Worm (Caenorhabditis elegans) whole organism, L4 larva: ENCODE results near the gene bgnt-1.1.

Source experiments
- F10B5.3 ChIP-seq: sonication (generic microtip); optimal IDR thresholded peaks from 2 replicates; lab custom pipeline; 2016; ENCODE audit warnings: mild to moderate bottlenecking, missing genetic modification characterization, missing compliant biosample characterization
- F26F4.8 ChIP-seq: fragments of 200-800 bp; sonication (Bioruptor generic); conservative IDR thresholded peaks from 2 replicates; pipeline ENCODE4 v1.3.6; 2022; ENCODE audit warnings: missing genetic modification characterization, missing compliant biosample characterization
- F37D6.2 ChIP-seq: sonication (generic microtip); optimal IDR thresholded peaks from 2 replicates; lab custom pipeline; 2016; ENCODE audit warnings: mild to moderate bottlenecking, missing genetic modification characterization, missing compliant biosample characterization
- F49E8.2 ChIP-seq: sonication (generic microtip); optimal IDR thresholded peaks from 2 replicates; lab custom pipeline; 2016; ENCODE audit warnings: missing compliant biosample characterization, mild to moderate bottlenecking, missing genetic modification characterization, borderline replicate concordance
- T26A8.4 ChIP-seq: fragments of 200-800 bp; sonication (Bioruptor generic); IDR thresholded peaks from 2 replicates; pipeline ENCODE4 v1.3.6; 2022; ENCODE audit warnings: missing genetic modification characterization, missing compliant biosample characterization
- Y5F2A.4 ChIP-seq: fragments of 200-800 bp; sonication (Bioruptor generic); optimal IDR thresholded peaks from 2 replicates; lab custom pipeline; 2018; ENCODE audit warnings: mild to moderate bottlenecking, missing genetic modification characterization, missing compliant biosample characterization
- aly-2 ChIP-seq: sonication (generic microtip); optimal IDR thresholded peaks from 2 replicates; lab custom pipeline; 2018; ENCODE audit warnings: missing biosample characterization, missing genetic modification characterization
- ceh-20 ChIP-seq: fragments of 200-800 bp; sonication (Bioruptor generic); IDR thresholded peaks from 2 replicates; pipeline ENCODE4 v1.3.6; 2022; ENCODE audit warnings: missing genetic modification reagents, missing genetic modification characterization, missing compliant biosample characterization
- ceh-44 ChIP-seq: fragments of 200-800 bp; sonication (Bioruptor generic); IDR thresholded peaks from 2 replicates; pipeline ENCODE4 v1.3.6; 2022; ENCODE audit warnings: missing genetic modification reagents, missing genetic modification characterization, missing compliant biosample characterization
- cey-2 ChIP-seq: sonication (generic microtip); optimal IDR thresholded peaks from 3 replicates; lab custom pipeline; 2017; ENCODE audit warnings: missing genetic modification characterization, mild to moderate bottlenecking, missing compliant biosample characterization, antibody characterized with exemption, borderline replicate concordance; ENCODE audit not compliant: insufficient read depth
- daf-12 ChIP-seq: fragments of 150-350 bp; optimal IDR thresholded peaks from 2 replicates; lab custom pipeline; 2014; ENCODE audit warnings: missing biosample characterization, missing genetic modification reagents, missing genetic modification characterization
- daf-16 ChIP-seq, 3 experiments: sonication (generic microtip); optimal IDR thresholded peaks; 2 replicates each; lab custom pipeline; 2016 to 2017; ENCODE audit warnings: missing genetic modification characterization in 3 of 3, missing genetic modification reagents in 3 of 3, mild to moderate bottlenecking in 2 of 3, missing compliant biosample characterization in 2 of 3, missing biosample characterization in 1 of 3, moderate library complexity in 1 of 3
- daf-19 ChIP-seq: fragments of 200-800 bp; sonication (Bioruptor generic); conservative IDR thresholded peaks from 2 replicates; pipeline ENCODE4 v1.3.6; 2022; ENCODE audit warnings: missing genetic modification characterization, missing compliant biosample characterization
- daf-8 ChIP-seq: fragments of 200-800 bp; sonication (Bioruptor generic); IDR thresholded peaks from 2 replicates; pipeline ENCODE4 v1.3.6; 2022; ENCODE audit warnings: missing genetic modification characterization, missing compliant biosample characterization
- dmd-9 ChIP-seq: fragments of 200-800 bp; sonication (Bioruptor generic); IDR thresholded peaks from 2 replicates; pipeline ENCODE4 v1.3.6; 2022; ENCODE audit warnings: missing genetic modification reagents, missing genetic modification characterization, missing compliant biosample characterization
- dpl-1 ChIP-seq: fragments of 150-350 bp; optimal IDR thresholded peaks from 2 replicates; lab custom pipeline; 2014; ENCODE audit warnings: missing biosample characterization, missing genetic modification reagents, missing genetic modification characterization
- dve-1 ChIP-seq: sonication (generic microtip); optimal IDR thresholded peaks from 2 replicates; lab custom pipeline; 2017; ENCODE audit warnings: antibody characterized with exemption, mild to moderate bottlenecking, missing genetic modification characterization, missing compliant biosample characterization; ENCODE audit not compliant: insufficient read depth
- egl-27 ChIP-seq: sonication (generic microtip); optimal IDR thresholded peaks from 3 replicates; lab custom pipeline; 2017; ENCODE audit warnings: missing biosample characterization, missing genetic modification reagents, missing genetic modification characterization
- gei-8 ChIP-seq: fragments of 200-800 bp; sonication (Bioruptor generic); optimal IDR thresholded peaks from 2 replicates; lab custom pipeline; 2018; ENCODE audit warnings: mild to moderate bottlenecking, missing genetic modification characterization, missing compliant biosample characterization
- hif-1 ChIP-seq, 2 experiments: sonication (generic microtip); optimal IDR thresholded peaks; 2 replicates each; lab custom pipeline; 2016 to 2017; ENCODE audit warnings: missing compliant biosample characterization in 2 of 2, missing genetic modification characterization in 2 of 2, missing genetic modification reagents in 2 of 2, missing genotype in 2 of 2, mild to moderate bottlenecking in 1 of 2
- hlh-30 ChIP-seq: sonication (generic microtip); optimal IDR thresholded peaks from 2 replicates; lab custom pipeline; 2017; ENCODE audit warnings: antibody characterized with exemption, mild to moderate bottlenecking, missing genetic modification characterization, missing compliant biosample characterization; ENCODE audit not compliant: insufficient read depth
- lim-7 ChIP-seq: fragments of 200-800 bp; sonication (Bioruptor generic); IDR thresholded peaks from 2 replicates; pipeline ENCODE4 v1.3.6; 2022; ENCODE audit warnings: missing genetic modification characterization, missing compliant biosample characterization
- lin-13 ChIP-seq: fragments of 150-350 bp; optimal IDR thresholded peaks from 2 replicates; lab custom pipeline; 2014; ENCODE audit warnings: missing biosample characterization, missing genetic modification reagents, missing genetic modification characterization
- lin-15B ChIP-seq: fragments of 150-350 bp; sonication (generic microtip); optimal IDR thresholded peaks from 3 replicates; lab custom pipeline; 2014; ENCODE audit warnings: missing biosample characterization, missing genetic modification characterization
- lin-38 ChIP-seq: fragments of 200-800 bp; sonication (Bioruptor generic); IDR thresholded peaks from 2 replicates; pipeline ENCODE4 v1.3.6; 2022; ENCODE audit warnings: missing genetic modification reagents, missing genetic modification characterization, missing compliant biosample characterization
- lir-3 ChIP-seq: sonication (generic microtip); optimal IDR thresholded peaks from 2 replicates; lab custom pipeline; 2016; ENCODE audit warnings: mild to moderate bottlenecking, missing genetic modification characterization, missing compliant biosample characterization
- lsy-2 ChIP-seq, 2 experiments: fragments of 150-350 bp in 1 of 2; sonication (generic microtip) in 1 of 2; optimal IDR thresholded peaks; 2 replicates each; lab custom pipeline; 2014 to 2017; ENCODE audit warnings: missing biosample characterization in 2 of 2, missing genetic modification characterization in 2 of 2
- madf-9 ChIP-seq: fragments of 200-800 bp; sonication (Bioruptor generic); conservative IDR thresholded peaks from 2 replicates; pipeline ENCODE4 v1.3.6; 2022; ENCODE audit warnings: missing genetic modification reagents, missing genetic modification characterization, missing compliant biosample characterization
- mes-2 ChIP-seq: sonication (generic microtip); optimal IDR thresholded peaks from 2 replicates; lab custom pipeline; 2016; ENCODE audit warnings: missing genotype, mild to moderate bottlenecking, missing genetic modification characterization, missing compliant biosample characterization; ENCODE audit not compliant: poor library complexity, severe bottlenecking
- mxl-2 ChIP-seq: fragments of 200-800 bp; sonication (Bioruptor generic); conservative IDR thresholded peaks from 2 replicates; pipeline ENCODE4 v1.3.6; 2022; ENCODE audit warnings: missing genetic modification reagents, missing genetic modification characterization, missing compliant biosample characterization
- mxl-3 ChIP-seq: fragments of 200-800 bp; sonication (Bioruptor generic); optimal IDR thresholded peaks from 2 replicates; lab custom pipeline; 2018; ENCODE audit warnings: mild to moderate bottlenecking, missing genetic modification characterization, missing compliant biosample characterization
- nhr-11 ChIP-seq: fragments of 150-350 bp; optimal IDR thresholded peaks from 2 replicates; lab custom pipeline; 2014; ENCODE audit warnings: missing biosample characterization, missing genetic modification characterization
- nhr-111 ChIP-seq: fragments of 200-800 bp; sonication (Bioruptor generic); optimal IDR thresholded peaks from 2 replicates; lab custom pipeline; 2018; ENCODE audit warnings: mild to moderate bottlenecking, missing genetic modification characterization, missing compliant biosample characterization
- nhr-237 ChIP-seq: sonication (generic microtip); optimal IDR thresholded peaks from 2 replicates; lab custom pipeline; 2017; ENCODE audit warnings: missing biosample characterization, missing genetic modification characterization
- nhr-41 ChIP-seq: fragments of 200-800 bp; sonication (Bioruptor generic); IDR thresholded peaks from 2 replicates; pipeline ENCODE4 v1.3.6; 2022; ENCODE audit warnings: missing genetic modification reagents, missing genetic modification characterization, missing compliant biosample characterization
- nhr-48 ChIP-seq: sonication (generic microtip); optimal IDR thresholded peaks from 2 replicates; lab custom pipeline; 2016; ENCODE audit warnings: mild to moderate bottlenecking, missing genetic modification characterization, missing compliant biosample characterization
- nhr-76 ChIP-seq: fragments of 150-350 bp; optimal IDR thresholded peaks from 2 replicates; lab custom pipeline; 2014; ENCODE audit warnings: missing biosample characterization, missing genetic modification characterization
- php-3 ChIP-seq: fragments of 200-800 bp; sonication (Bioruptor generic); IDR thresholded peaks from 2 replicates; pipeline ENCODE4 v1.3.6; 2022; ENCODE audit warnings: missing genetic modification reagents, missing genetic modification characterization, missing compliant biosample characterization
- pqm-1 ChIP-seq: sonication (generic microtip); optimal IDR thresholded peaks from 2 replicates; lab custom pipeline; 2017; ENCODE audit warnings: missing biosample characterization, missing genetic modification characterization
- sdz-12 ChIP-seq: fragments of 200-800 bp; sonication (Bioruptor generic); optimal IDR thresholded peaks from 2 replicates; lab custom pipeline; 2018; ENCODE audit warnings: mild to moderate bottlenecking, missing genetic modification characterization, missing compliant biosample characterization
- snpc-1.2 ChIP-seq: fragments of 200-800 bp; sonication (Bioruptor generic); IDR thresholded peaks from 2 replicates; pipeline ENCODE4 v1.3.6; 2022; ENCODE audit warnings: missing genetic modification reagents, missing genetic modification characterization, missing compliant biosample characterization
- snpc-4 ChIP-seq: fragments of 150-350 bp; optimal IDR thresholded peaks from 2 replicates; lab custom pipeline; 2014; ENCODE audit warnings: missing biosample characterization, missing genetic modification characterization
- tra-1 ChIP-seq: fragments of 200-800 bp; sonication (Bioruptor generic); IDR thresholded peaks from 2 replicates; pipeline ENCODE4 v1.3.6; 2022; ENCODE audit warnings: missing genetic modification reagents, missing genetic modification characterization, missing compliant biosample characterization
- unc-39 ChIP-seq: sonication (generic microtip); optimal IDR thresholded peaks from 2 replicates; lab custom pipeline; 2017; ENCODE audit warnings: missing biosample characterization, missing genetic modification characterization
- unc-62 ChIP-seq, 3 experiments: fragments of 150-350 bp in 1 of 3; sonication (generic microtip); optimal IDR thresholded peaks in 2 of 3; peaks in 1 of 3; 1 replicate in 1 of 3; 2 replicates in 2 of 3; lab custom pipeline; 2014 to 2017; ENCODE audit warnings: missing biosample characterization in 3 of 3, missing genetic modification characterization in 3 of 3, missing genetic modification reagents in 3 of 3, missing genotype in 1 of 3
- zip-11 ChIP-seq: fragments of 200-800 bp; sonication (Bioruptor generic); IDR thresholded peaks from 2 replicates; pipeline ENCODE4 v1.3.6; 2022; ENCODE audit warnings: missing genetic modification characterization, missing compliant biosample characterization

bgnt-1.1 gene

DNA sequence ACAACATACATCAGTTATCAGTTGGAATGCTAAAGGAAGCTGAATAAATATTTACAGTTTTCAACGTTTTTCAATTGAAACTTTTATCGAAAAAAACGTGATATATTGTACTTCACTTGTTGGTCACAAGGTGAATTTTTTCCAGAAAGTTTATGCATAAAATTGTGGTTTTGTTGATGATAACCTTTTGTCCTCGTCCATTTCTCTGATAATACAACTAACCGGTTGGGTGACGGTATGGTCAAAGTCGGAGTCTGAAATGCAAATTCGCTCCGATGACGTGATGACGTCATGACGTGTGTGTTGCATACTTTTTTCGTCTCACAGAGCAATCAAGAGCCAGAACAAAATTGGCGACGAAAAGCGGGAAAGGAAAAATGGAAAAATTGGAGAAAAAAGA is 38.9 kb downstream of the bgnt-1.1 start (continued):
- TF ChIP-seq lir-3 (tag; lab: Kevin White, UChicago) (no peak), F37D6.2 (no peak), ceh-44 (GFP tag; lab: Robert Waterston, UW) (no peak), F49E8.2 (tag; lab: Kevin White, UChicago) (no peak), unc-62 (GFP tag; optimal IDR thresholded peaks at IDR 0.05 in 1 of 2; lab: Kevin White, UChicago) (peak in 1 of 2 experiments; percentile 83), unc-62 (tag; optimal IDR thresholded peaks at IDR 0.05; lab: Kevin White, UChicago) (no peak), gei-8 (GFP tag; lab: Kevin White, UChicago) (no peak), mxl-3 (GFP tag; lab: Kevin White, UChicago) (peak; percentile 32), hif-1 (tag; optimal IDR thresholded peaks at IDR 0.05; lab: Kevin White, UChicago) (peak in 1 of 2 experiments; percentile 80), nhr-237 (tag; lab: Kevin White, UChicago) (no peak), nhr-11 (no peak), mes-2 (peak; percentile 8), lin-38 (GFP tag; lab: Robert Waterston, UW) (peak; percentile 19; the same call in 1 of the 2 replicates), dmd-9 (no peak), lin-15B (tag; lab: Kevin White, UChicago) (no peak), daf-8 (no peak), ceh-20 (GFP tag; lab: Robert Waterston, UW) (no peak), snpc-4 (tag; lab: Kevin White, UChicago) (no peak), cey-2 (no peak), lim-7 (GFP tag; lab: Robert Waterston, UW) (no peak), T26A8.4 (GFP tag; lab: Robert Waterston, UW) (peak; percentile 18; the same call in 1 of the 2 replicates), aly-2 (tag; lab: Kevin White, UChicago) (no peak), lsy-2 (tag; optimal IDR thresholded peaks at IDR 0.05; lab: Kevin White, UChicago) (no peak), dpl-1 (GFP tag; lab: Kevin White, UChicago) (no peak), php-3 (GFP tag; lab: Robert Waterston, UW) (peak; percentile 59; the same call in 1 of the 2 replicates), dve-1 (tag; lab: Kevin White, UChicago) (peak; percentile 89), F10B5.3 (no peak), Y5F2A.4 (GFP tag; lab: Kevin White, UChicago) (no peak), hlh-30 (tag; lab: Kevin White, UChicago) (peak; percentile 37), pqm-1 (tag; lab: Kevin White, UChicago) (no peak), nhr-76 (tag; lab: Kevin White, UChicago) (no peak), sdz-12 (GFP tag; lab: Kevin White, UChicago) (no peak), F26F4.8 (GFP tag; lab: Robert Waterston, UW) (no peak), lin-13 (GFP tag; lab: Kevin White, UChicago) (no peak), madf-9 (GFP tag; lab: Robert Waterston, UW) (no peak), daf-19 (GFP tag; lab: Robert Waterston, UW) (no peak), egl-27 (tag; lab: Kevin White, UChicago) (no peak), tra-1 (GFP tag; lab: Robert Waterston, UW) (no peak), daf-16 (GFP tag; optimal IDR thresholded peaks at IDR 0.05; lab: Kevin White, UChicago) (peak in 1 of 2 experiments; percentile 19), daf-16 (tag; optimal IDR thresholded peaks at IDR 0.05; lab: Kevin White, UChicago) (peak; percentile 98), zip-11 (GFP tag; lab: Robert Waterston, UW) (no peak), unc-39 (no peak), mxl-2 (GFP tag; lab: Robert Waterston, UW) (no peak), daf-12 (tag; lab: Kevin White, UChicago) (no peak), snpc-1.2 (no peak), nhr-48 (tag; lab: Kevin White, UChicago) (peak; percentile 74), nhr-111 (GFP tag; lab: Kevin White, UChicago) (no peak), nhr-41 (no peak)
- TF ChIP-seq, all 104 proteins: peak for 22
